Fruit fly (Drosophila melanogaster): ENCODE results near the gene Cnx99A.

The Cnx99A gene

dm6 chr3R:29280633-29281572, 38.5 kb downstream of the Cnx99A start (continued):
- TF ChIP-seq bsh (GFP tag; optimal IDR thresholded peaks at IDR 0.05) (peak; percentile 49 to 79), lola (GFP tag; optimal IDR thresholded peaks at IDR 0.05) (peak in 1 of 3 experiments; percentile 20), CG18262 (tag; optimal IDR thresholded peaks at IDR 0.05) (peak; percentile 32), CG33557 (GFP tag; optimal IDR thresholded peaks at IDR 0.05) (peak; percentile 18), Drgx (GFP tag; IDR thresholded peaks at IDR 0.05) (peak; percentile 18; the same call in 1 of the 2 replicates), CG2678 (tag; optimal IDR thresholded peaks at IDR 0.05) (peak; percentile 1), Blimp-1 (GFP tag; optimal IDR thresholded peaks at IDR 0.05) (peak; percentile 43), gem (tag; optimal IDR thresholded peaks at IDR 0.05) (peak; percentile 5), CG18599 (GFP tag; optimal IDR thresholded peaks at IDR 0.05) (no peak), hb (GFP tag; IDR thresholded peaks at IDR 0.05; ENCODE audit: partially characterized antibody) (no peak), CG18011 (GFP tag; optimal IDR thresholded peaks at IDR 0.05) (no peak), sens (GFP tag) (peak; percentile 64)

dm6 chr3R:29279557-29280203, 39.8 kb downstream of the Cnx99A start:
- TF ChIP-seq ato (GFP tag; IDR thresholded peaks at IDR 0.05; ENCODE audit: partially characterized antibody) (no peak), CHES-1-like (GFP tag; optimal IDR thresholded peaks at IDR 0.05) (no peak), lilli (GFP tag; optimal IDR thresholded peaks at IDR 0.05) (no peak), seq (GFP tag; IDR thresholded peaks at IDR 0.05) (no peak), hkb (optimal IDR thresholded peaks at IDR 0.05) (no peak), hkb (GFP tag; IDR thresholded peaks at IDR 0.05) (no peak), Fer3 (tag; optimal IDR thresholded peaks at IDR 0.05) (no peak), Ada2b (GFP tag; IDR thresholded peaks at IDR 0.05) (no peak), Hr3 (GFP tag; optimal IDR thresholded peaks at IDR 0.05) (no peak), CG17829 (tag; optimal IDR thresholded peaks at IDR 0.05) (no peak), CG11504 (tag; optimal IDR thresholded peaks at IDR 0.05) (no peak), CG11247 (GFP tag; IDR thresholded peaks at IDR 0.05) (no peak), NK7.1 (GFP tag; optimal IDR thresholded peaks at IDR 0.05) (no peak), CG13775 (GFP tag; optimal IDR thresholded peaks at IDR 0.05) (no peak), cwo (GFP tag; optimal IDR thresholded peaks at IDR 0.05) (no peak), slbo (GFP tag; IDR thresholded peaks at IDR 0.05) (no peak), Dref (GFP tag; IDR thresholded peaks at IDR 0.05) (no peak), grn (GFP tag; optimal IDR thresholded peaks at IDR 0.05) (no peak), CG17361 (GFP tag; IDR thresholded peaks at IDR 0.05) (0 out of 3 replicates have a peak, but pooled peaks have one; percentile 25), CG31441 (GFP tag; IDR thresholded peaks at IDR 0.05) (no peak), Mes4 (GFP tag; optimal IDR thresholded peaks at IDR 0.05) (no peak), row (GFP tag; IDR thresholded peaks at IDR 0.05) (peak; percentile 30; the same call in 2 of the 3 replicates), CG6683 (GFP tag; optimal IDR thresholded peaks at IDR 0.05) (no peak), kni (GFP tag; optimal IDR thresholded peaks at IDR 0.05) (no peak), Drgx (GFP tag; IDR thresholded peaks at IDR 0.05) (peak; percentile 24; the same call in 1 of the 2 replicates), prd (optimal IDR thresholded peaks at IDR 0.05) (no peak), prd (GFP tag; IDR thresholded peaks at IDR 0.05) (0 out of 3 replicates have a peak, but pooled peaks have one; percentile 5), CG30431 (GFP tag; optimal IDR thresholded peaks at IDR 0.05) (no peak), CG10267 (tag; optimal IDR thresholded peaks at IDR 0.05) (no peak), CG8388 (GFP tag; optimal IDR thresholded peaks at IDR 0.05) (no peak), inv (GFP tag; IDR thresholded peaks at IDR 0.05; ENCODE audit: partially characterized antibody) (no peak), nmo (GFP tag; optimal IDR thresholded peaks at IDR 0.05) (no peak), Max (GFP tag; optimal IDR thresholded peaks at IDR 0.05) (no peak), Deaf1 (tag; optimal IDR thresholded peaks at IDR 0.05) (no peak), CG11456 (GFP tag; IDR thresholded peaks at IDR 0.05) (no peak)
